Fruit fly (Drosophila melanogaster): ENCODE results near the gene comm3.
A peak's percentile ranks its signal among the peaks of the same experiment; 100 is the strongest.

Gene comm3

dm6 chr3L:15610109-15610508 is 37.5 kb downstream of the comm3 start, which contains the start of gene CG7650 (continued):
- TF ChIP-seq Neu2 (GFP tag; optimal IDR thresholded peaks at IDR 0.05; ENCODE audit: borderline replicate concordance) (no peak), CG4404 (GFP tag; IDR thresholded peaks at IDR 0.05) (no peak), Opbp (GFP tag; IDR thresholded peaks at IDR 0.05; ENCODE audit: partially characterized antibody) (peak; percentile 88), HLH3B (GFP tag; IDR thresholded peaks at IDR 0.05) (no peak), CG13624 (GFP tag; optimal IDR thresholded peaks at IDR 0.05) (no peak), CG11696 (GFP tag; IDR thresholded peaks at IDR 0.05) (no peak), chif (GFP tag; optimal IDR thresholded peaks at IDR 0.05) (no peak), Sin3A (optimal IDR thresholded peaks at IDR 0.05) (no peak), NfI (GFP tag; optimal IDR thresholded peaks at IDR 0.05) (no peak), cato (GFP tag; optimal IDR thresholded peaks at IDR 0.05; ENCODE audit: borderline replicate concordance) (no peak), tap (tag; optimal IDR thresholded peaks at IDR 0.05) (no peak), Gug (GFP tag; IDR thresholded peaks at IDR 0.05) (no peak), ro (GFP tag; IDR thresholded peaks at IDR 0.05) (no peak), CG10431 (GFP tag; optimal IDR thresholded peaks at IDR 0.05) (no peak), wek (GFP tag; optimal IDR thresholded peaks at IDR 0.05) (no peak), Nf-YC (tag; optimal IDR thresholded peaks at IDR 0.05) (no peak), CG10543 (GFP tag; optimal IDR thresholded peaks at IDR 0.05) (no peak), CG6765 (GFP tag; optimal IDR thresholded peaks at IDR 0.05) (no peak), jumu (GFP tag; optimal IDR thresholded peaks at IDR 0.05) (no peak), CG3407 (GFP tag; optimal IDR thresholded peaks at IDR 0.05) (no peak), CG11504 (tag; optimal IDR thresholded peaks at IDR 0.05) (no peak), CG7928 (GFP tag; optimal IDR thresholded peaks at IDR 0.05) (no peak), PHDP (tag; optimal IDR thresholded peaks at IDR 0.05) (no peak), psq (GFP tag; optimal IDR thresholded peaks at IDR 0.05) (no peak), CG14014 (GFP tag; IDR thresholded peaks at IDR 0.05) (no peak), sens-2 (GFP tag; IDR thresholded peaks at IDR 0.05) (no peak), CG1792 (GFP tag; optimal IDR thresholded peaks at IDR 0.05) (no peak), Adf1 (GFP tag; IDR thresholded peaks at IDR 0.05) (no peak), CG3065 (GFP tag; optimal IDR thresholded peaks at IDR 0.05) (no peak), Sox102F (GFP tag; optimal IDR thresholded peaks at IDR 0.05) (no peak), B-H2 (GFP tag; optimal IDR thresholded peaks at IDR 0.05) (no peak), MBD-R2 (GFP tag; IDR thresholded peaks at IDR 0.05) (peak; percentile 68), Ptx1 (GFP tag; IDR thresholded peaks at IDR 0.05) (no peak), tup (GFP tag; optimal IDR thresholded peaks at IDR 0.05) (no peak), mld (GFP tag; IDR thresholded peaks at IDR 0.05; ENCODE audit: partially characterized antibody) (peak; percentile 74; the same call in 2 of the 3 replicates), h (optimal IDR thresholded peaks at IDR 0.05) (no peak), Hsf (GFP tag; optimal IDR thresholded peaks at IDR 0.05) (no peak), CG16863 (GFP tag; optimal IDR thresholded peaks at IDR 0.05) (no peak), tx (GFP tag; optimal IDR thresholded peaks at IDR 0.05) (no peak), CG8924 (tag; optimal IDR thresholded peaks at IDR 0.05) (no peak), D19A (tag; optimal IDR thresholded peaks at IDR 0.05) (no peak), Blimp-1 (GFP tag; optimal IDR thresholded peaks at IDR 0.05) (no peak), Max (GFP tag; optimal IDR thresholded peaks at IDR 0.05) (no peak), az2 (GFP tag; optimal IDR thresholded peaks at IDR 0.05) (no peak), CG15601 (tag; optimal IDR thresholded peaks at IDR 0.05) (no peak), CG31365 (tag; optimal IDR thresholded peaks at IDR 0.05) (no peak), CG31441 (GFP tag; IDR thresholded peaks at IDR 0.05) (no peak), CG12236 (GFP tag; optimal IDR thresholded peaks at IDR 0.05) (no peak), ham (GFP tag; IDR thresholded peaks at IDR 0.05) (no peak), Ets97D (GFP tag; optimal IDR thresholded peaks at IDR 0.05) (peak; percentile 12), CG15479 (GFP tag; optimal IDR thresholded peaks at IDR 0.05) (no peak), Mes4 (GFP tag; optimal IDR thresholded peaks at IDR 0.05) (no peak), Lpt (GFP tag; optimal IDR thresholded peaks at IDR 0.05) (no peak)
